Fruit fly (Drosophila melanogaster): ENCODE data around the gene CG43797.

DNA sequence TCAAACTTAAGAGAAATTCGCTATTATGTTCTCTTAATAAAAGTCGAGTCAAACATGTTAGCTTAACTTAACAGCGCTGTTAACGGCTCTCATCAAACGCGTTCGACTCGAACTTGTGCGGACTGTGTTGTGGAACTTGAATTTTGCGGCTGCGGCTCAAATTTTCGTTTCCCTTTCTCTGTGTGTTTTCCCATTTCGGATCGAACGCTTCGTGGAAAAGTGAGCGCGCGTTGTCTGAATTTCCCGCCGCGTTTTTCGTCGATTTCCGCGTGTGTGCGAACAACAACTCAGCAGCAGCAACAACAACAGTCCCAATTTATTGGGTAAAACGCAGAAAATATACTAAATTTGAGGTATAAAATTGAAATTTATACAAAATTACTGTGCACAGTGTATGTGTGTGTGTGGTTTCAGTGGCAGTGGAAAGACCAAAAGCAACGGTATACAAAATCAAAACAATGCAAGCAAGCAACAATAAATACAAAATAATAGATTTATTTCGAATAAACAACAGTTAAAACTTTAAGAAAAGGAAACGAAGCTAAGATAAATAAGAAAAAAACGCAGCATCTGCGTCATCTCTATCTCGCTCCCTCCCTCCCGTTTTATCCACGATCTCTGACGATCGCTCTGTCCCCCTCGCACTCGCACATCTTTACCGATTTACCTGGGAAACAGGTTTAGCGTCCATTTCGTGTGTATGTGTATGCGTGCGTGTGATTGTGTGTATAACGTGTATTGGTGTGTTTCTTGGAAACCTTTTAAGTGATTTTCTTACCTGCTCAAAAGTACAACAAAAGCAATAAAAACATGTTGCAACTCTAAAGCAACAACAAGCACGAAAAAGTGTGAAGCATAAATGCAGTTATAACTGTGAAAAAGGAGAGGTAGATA is 31.6 kb downstream of the CG43797 start, which contains the start of gene ed:
- TF ChIP-seq CG8301 (tag; optimal IDR thresholded peaks at IDR 0.05) (no peak), EcR (GFP tag; optimal IDR thresholded peaks at IDR 0.05) (peak; percentile 24), rn (GFP tag; IDR thresholded peaks at IDR 0.05) (no peak), CG15710 (tag; optimal IDR thresholded peaks at IDR 0.05) (no peak)
